Worm (Caenorhabditis elegans): ENCODE measurements around the gene C34D4.2.
A peak's percentile ranks its signal among the peaks of the same experiment; 100 is the strongest.

The C34D4.2 gene

ce11 chrIV:7154356-7154755 lies at the start of gene C34D4.2:
Gene C34D4.2, plus strand, starts transcription at chrIV:7154656.
- TF ChIP-seq nhr-25 (tag; optimal IDR thresholded peaks at IDR 0.05) (no peak), nhr-6 (tag; optimal IDR thresholded peaks at IDR 0.05) (no peak), sem-4 (tag; optimal IDR thresholded peaks at IDR 0.05) (no peak), unc-39 (tag; optimal IDR thresholded peaks at IDR 0.05) (no peak), ztf-4 (tag; optimal IDR thresholded peaks at IDR 0.05) (no peak), crh-2 (tag; optimal IDR thresholded peaks at IDR 0.05) (no peak), nhr-237 (tag; optimal IDR thresholded peaks at IDR 0.05) (no peak), elt-3 (tag; optimal IDR thresholded peaks at IDR 0.05) (no peak), nhr-21 (tag; optimal IDR thresholded peaks at IDR 0.05) (no peak), ztf-1 (GFP tag; conservative IDR thresholded peaks at IDR 0.05) (no peak), elt-1 (tag; optimal IDR thresholded peaks at IDR 0.05) (no peak), ceh-82 (tag; optimal IDR thresholded peaks at IDR 0.05) (no peak), nhr-77 (tag; optimal IDR thresholded peaks at IDR 0.05) (no peak)

DNA sequence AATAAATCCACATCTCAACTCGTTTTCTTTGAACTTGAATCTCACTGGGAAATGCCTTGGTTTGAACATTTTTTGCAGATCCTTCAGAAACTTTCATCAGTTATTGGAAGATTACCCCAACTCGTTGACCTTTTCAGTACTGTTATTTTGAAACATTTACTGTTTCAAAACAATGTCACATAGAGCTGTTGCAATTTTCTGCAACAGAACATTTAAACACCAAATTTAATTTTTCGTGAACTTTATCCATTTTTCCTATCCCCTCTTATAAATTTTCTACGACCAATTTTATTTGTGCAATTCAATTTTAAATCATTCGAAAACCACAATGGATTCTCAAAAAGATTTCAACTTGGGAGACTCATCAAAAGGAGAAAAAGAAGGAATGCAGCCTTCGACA lies 46.6 kb upstream of the C34D4.2 start, which contains the start of gene ZC477.2:
Gene ZC477.2, plus strand, starts transcription at position 301 of the 400 bp plus-strand sequence.
- no peak for TF ChIP-seq lsy-2 (tag; optimal IDR thresholded peaks at IDR 0.05)
- no peak for TF ChIP-seq mdl-1 (tag; optimal IDR thresholded peaks at IDR 0.05)
- TF ChIP-seq ama-1 (optimal IDR thresholded peaks at IDR 0.05): no peak
- no peak for TF ChIP-seq blmp-1 (tag; optimal IDR thresholded peaks at IDR 0.05; ENCODE audit: insufficient read depth)
- no peak for TF ChIP-seq R02D3.7 (tag; optimal IDR thresholded peaks at IDR 0.05)
- TF ChIP-seq egl-27 (tag; optimal IDR thresholded peaks at IDR 0.05): no peak
- no peak for TF ChIP-seq ztf-11 (tag; optimal IDR thresholded peaks at IDR 0.05)
- no peak for TF ChIP-seq unc-62 (GFP tag; optimal IDR thresholded peaks at IDR 0.05)
- TF ChIP-seq lin-11 (tag; optimal IDR thresholded peaks at IDR 0.05): no peak
- no peak for TF ChIP-seq Y55F3AM.14 (GFP tag; optimal IDR thresholded peaks at IDR 0.05)
- no peak for TF ChIP-seq sma-3 (GFP tag; optimal IDR thresholded peaks at IDR 0.05)
- no peak for TF ChIP-seq skn-1 (tag; optimal IDR thresholded peaks at IDR 0.05)
- no peak for TF ChIP-seq nhr-10 (tag; optimal IDR thresholded peaks at IDR 0.05)
- no peak for TF ChIP-seq dmd-4 (tag; optimal IDR thresholded peaks at IDR 0.05)
- TF ChIP-seq nhr-25 (tag; optimal IDR thresholded peaks at IDR 0.05): no peak
- no peak for TF ChIP-seq ztf-1 (GFP tag; conservative IDR thresholded peaks at IDR 0.05)
- no peak for TF ChIP-seq nhr-11 (tag; optimal IDR thresholded peaks at IDR 0.05)
- no peak for TF ChIP-seq aly-2 (tag; optimal IDR thresholded peaks at IDR 0.05)

ce11 chrIV:7111354-7111753 lies 43.1 kb upstream of the C34D4.2 start, which contains the start of the genes ZC477.7 and ssq-3:
Gene ZC477.7, minus strand, starts transcription at chrIV:7111454.
Gene ssq-3, plus strand, starts transcription at chrIV:7111604.
- TF ChIP-seq ama-1 (optimal IDR thresholded peaks at IDR 0.05): no peak
- TF ChIP-seq mdl-1 (tag; optimal IDR thresholded peaks at IDR 0.05): no peak
- no peak for TF ChIP-seq lin-39 (tag; optimal IDR thresholded peaks at IDR 0.05)
- TF ChIP-seq nhr-12 (tag; optimal IDR thresholded peaks at IDR 0.05): no peak
- TF ChIP-seq F13H6.1 (tag; optimal IDR thresholded peaks at IDR 0.05): no peak
- no peak for TF ChIP-seq Y55F3AM.14 (GFP tag; optimal IDR thresholded peaks at IDR 0.05)
- no peak for TF ChIP-seq nhr-23 (tag; optimal IDR thresholded peaks at IDR 0.05)
- TF ChIP-seq nhr-6 (tag; optimal IDR thresholded peaks at IDR 0.05): no peak
- TF ChIP-seq nhr-10 (tag; optimal IDR thresholded peaks at IDR 0.05): no peak
- TF ChIP-seq gmeb-1 (tag; optimal IDR thresholded peaks at IDR 0.05): no peak
- TF ChIP-seq unc-39 (tag; optimal IDR thresholded peaks at IDR 0.05): no peak
- no peak for TF ChIP-seq ceh-82 (tag; optimal IDR thresholded peaks at IDR 0.05)
- TF ChIP-seq nhr-21 (tag; optimal IDR thresholded peaks at IDR 0.05): no peak
- TF ChIP-seq ztf-1 (GFP tag; conservative IDR thresholded peaks at IDR 0.05): no peak
- no peak for TF ChIP-seq skn-1 (tag; optimal IDR thresholded peaks at IDR 0.05)
- TF ChIP-seq peb-1 (tag; optimal IDR thresholded peaks at IDR 0.05): no peak
- no peak for TF ChIP-seq elt-1 (tag; optimal IDR thresholded peaks at IDR 0.05)
- TF ChIP-seq nhr-129 (tag; optimal IDR thresholded peaks at IDR 0.05): no peak
- no peak for TF ChIP-seq crh-2 (tag; optimal IDR thresholded peaks at IDR 0.05)

- TF ChIP-seq fos-1 (tag; optimal IDR thresholded peaks at IDR 0.05): peak; percentile 11
- TF ChIP-seq nhr-12 (tag; optimal IDR thresholded peaks at IDR 0.05): no peak
Measured at ce11 chrIV:7114599-7114998, 39.9 kb upstream of the C34D4.2 start, which contains the start of gene nas-8. Gene nas-8, plus strand, starts transcription at chrIV:7114899.

All from whole organism, L2 larva.